Worm (Caenorhabditis elegans): ENCODE measurements around the gene F11G11.15.

ce11 chrII:4905883-4906282, 31.2 kb downstream of the F11G11.15 start:
- TF ChIP-seq him-1 (tag; optimal IDR thresholded peaks at IDR 0.05): no peak
- TF ChIP-seq W03F9.2 (tag; optimal IDR thresholded peaks at IDR 0.05): no peak
